Worm (Caenorhabditis elegans): Measurements from ENCODE around the gene R107.5.

Gene R107.5

DNA sequence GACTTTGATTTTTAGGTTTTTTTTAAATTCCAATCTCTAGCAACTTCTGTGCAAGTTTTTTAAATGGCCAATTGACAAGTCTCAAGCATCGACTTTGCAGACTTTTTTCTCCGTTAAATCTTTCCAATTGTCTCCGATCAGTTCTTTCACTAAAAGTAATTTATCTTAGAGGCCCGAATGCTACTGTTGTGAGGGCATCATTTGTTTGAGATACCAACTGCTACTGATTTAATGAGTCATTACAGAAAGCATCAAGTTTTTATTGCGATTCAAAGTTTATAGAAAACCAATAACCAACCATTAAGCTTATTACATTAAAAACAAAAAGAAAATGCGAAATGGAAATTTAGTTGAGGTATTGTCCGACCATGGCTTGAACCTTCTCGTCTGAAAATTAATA is 26.5 kb upstream of the R107.5 start:
- TF ChIP-seq aly-1 (tag; optimal IDR thresholded peaks at IDR 0.05) (no peak), scrt-1 (GFP tag; IDR thresholded peaks at IDR 0.05) (no peak), hmbx-1 (tag; optimal IDR thresholded peaks at IDR 0.05) (no peak), ceh-13 (GFP tag; optimal IDR thresholded peaks at IDR 0.05) (no peak), ama-1 (optimal IDR thresholded peaks at IDR 0.05) (no peak)

DNA sequence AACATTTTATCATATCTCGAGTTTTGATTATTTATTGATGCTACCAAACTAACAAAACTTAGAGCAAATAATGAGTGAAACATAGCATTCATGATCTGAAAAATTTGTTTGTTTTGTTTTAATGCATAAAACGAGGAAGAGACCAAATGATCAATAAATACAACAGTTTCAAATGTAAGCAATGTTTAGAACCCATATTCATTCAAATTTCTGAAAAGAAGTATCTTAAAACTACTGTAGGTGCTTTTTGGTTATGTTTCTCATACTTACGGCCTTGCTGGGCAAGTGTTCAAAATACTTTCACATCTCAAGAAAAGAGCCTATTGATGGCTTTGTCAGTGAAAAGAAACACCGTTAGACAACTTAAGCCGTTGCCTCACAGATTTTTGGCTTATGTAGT is 24.1 kb upstream of the R107.5 start, which contains the start of gene F02A9.1:
F02A9.1 (minus strand) TSS at position 101 of the 400 bp plus-strand sequence.
- TF ChIP-seq aly-1 (tag; optimal IDR thresholded peaks at IDR 0.05) (no peak), flt-1 (GFP tag; IDR thresholded peaks at IDR 0.05) (no peak), tbx-37 (GFP tag; conservative IDR thresholded peaks at IDR 0.05) (no peak), ceh-36 (tag; optimal IDR thresholded peaks at IDR 0.05) (no peak), tbx-11 (GFP tag; IDR thresholded peaks at IDR 0.05) (no peak), sea-1 (GFP tag; conservative IDR thresholded peaks at IDR 0.05) (no peak), pes-1 (GFP tag; IDR thresholded peaks at IDR 0.05) (no peak), hmg-4 (GFP tag; optimal IDR thresholded peaks at IDR 0.05) (no peak), scrt-1 (GFP tag; IDR thresholded peaks at IDR 0.05) (no peak), ceh-13 (GFP tag; optimal IDR thresholded peaks at IDR 0.05) (no peak)

DNA sequence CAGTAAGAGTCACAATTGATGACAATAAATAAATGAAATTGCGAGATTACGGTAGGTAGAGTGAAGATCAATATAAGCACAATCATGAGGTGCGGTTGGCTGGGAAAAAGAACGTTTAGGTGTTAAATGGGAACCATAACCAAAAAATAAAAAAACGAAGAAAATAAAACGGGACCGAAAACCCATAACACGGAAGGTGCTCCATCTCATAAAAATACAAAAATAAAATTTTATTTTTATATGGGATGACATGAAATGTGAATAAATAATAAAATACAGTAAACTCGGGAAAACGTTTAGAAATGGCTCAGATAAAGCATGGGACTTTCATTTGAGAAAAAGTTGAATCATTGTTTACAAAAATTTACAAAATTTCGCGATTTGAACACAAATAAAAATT is 21.9 kb upstream of the R107.5 start, which contains the start of gene F02A9.7:
F02A9.7 (minus strand) TSS at position 101 of the 400 bp plus-strand sequence.
- TF ChIP-seq tbx-11 (GFP tag; IDR thresholded peaks at IDR 0.05): no peak

DNA sequence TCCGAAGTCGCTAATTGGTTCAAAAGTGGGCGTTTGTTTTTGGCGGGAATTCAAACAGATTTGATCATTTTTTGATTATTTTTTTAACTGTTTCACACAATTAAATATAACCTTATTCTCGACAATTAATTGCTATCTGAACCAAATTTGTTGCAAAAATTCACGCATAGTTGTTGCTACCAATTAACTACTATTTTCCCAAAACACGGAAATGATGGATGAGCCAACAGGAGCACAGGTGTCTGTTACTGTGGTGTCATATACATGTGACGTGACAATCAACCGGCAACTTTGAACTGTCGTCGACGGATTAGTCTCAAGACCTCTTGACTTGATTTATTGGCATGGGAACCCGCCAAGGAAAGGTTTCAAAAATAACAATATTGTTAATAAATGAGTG is 19.1 kb upstream of the R107.5 start:
- no peak for TF ChIP-seq F13C5.2 (tag; optimal IDR thresholded peaks at IDR 0.05)
- TF ChIP-seq hmbx-1 (tag; optimal IDR thresholded peaks at IDR 0.05): no peak
- TF ChIP-seq ceh-13 (GFP tag; optimal IDR thresholded peaks at IDR 0.05): no peak
- no peak for TF ChIP-seq ets-7 (tag; optimal IDR thresholded peaks at IDR 0.05)
- no peak for TF ChIP-seq hmg-4 (GFP tag; optimal IDR thresholded peaks at IDR 0.05)
- no peak for TF ChIP-seq ama-1 (optimal IDR thresholded peaks at IDR 0.05)
- no peak for TF ChIP-seq tbx-37 (GFP tag; conservative IDR thresholded peaks at IDR 0.05)
- TF ChIP-seq B0310.2 (tag; optimal IDR thresholded peaks at IDR 0.05): no peak
- no peak for TF ChIP-seq sea-1 (GFP tag; conservative IDR thresholded peaks at IDR 0.05)
- TF ChIP-seq hnd-1 (tag; optimal IDR thresholded peaks at IDR 0.05): no peak
- TF ChIP-seq ceh-36 (tag; optimal IDR thresholded peaks at IDR 0.05): no peak
- TF ChIP-seq tra-4 (tag; optimal IDR thresholded peaks at IDR 0.05): no peak
- no peak for TF ChIP-seq pes-1 (GFP tag; IDR thresholded peaks at IDR 0.05)
- TF ChIP-seq aly-1 (tag; optimal IDR thresholded peaks at IDR 0.05): no peak
- TF ChIP-seq flt-1 (GFP tag; IDR thresholded peaks at IDR 0.05): no peak
- TF ChIP-seq tbx-11 (GFP tag; IDR thresholded peaks at IDR 0.05): no peak
- no peak for TF ChIP-seq scrt-1 (GFP tag; IDR thresholded peaks at IDR 0.05)

DNA sequence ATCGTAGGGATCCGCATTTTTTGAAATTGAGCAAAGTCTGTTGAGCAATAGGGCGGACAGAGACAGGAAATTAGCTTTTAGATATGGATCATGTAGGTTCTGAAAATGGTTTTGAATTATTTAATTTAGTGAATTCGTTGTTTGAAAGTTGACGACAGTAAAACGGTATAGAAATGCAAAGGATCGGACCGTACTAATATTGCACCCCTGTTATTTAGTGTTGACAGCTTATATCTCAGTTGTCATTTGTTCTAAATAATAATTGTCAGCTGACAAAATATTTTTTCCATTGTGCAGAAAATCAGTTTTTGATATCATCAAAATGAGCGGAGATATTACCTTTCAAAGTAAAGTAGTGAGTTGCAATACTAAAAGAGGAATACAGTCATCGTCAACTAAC is 17.8 kb upstream of the R107.5 start, which contains the start of gene lin-12:
lin-12 (minus strand) TSS at position 101 of the 400 bp plus-strand sequence.
- TF ChIP-seq hmbx-1 (tag; optimal IDR thresholded peaks at IDR 0.05) (no peak), ceh-13 (GFP tag; optimal IDR thresholded peaks at IDR 0.05) (no peak), tbx-11 (GFP tag; IDR thresholded peaks at IDR 0.05) (no peak), sea-1 (GFP tag; conservative IDR thresholded peaks at IDR 0.05) (no peak), tra-4 (tag; optimal IDR thresholded peaks at IDR 0.05) (no peak), aly-1 (tag; optimal IDR thresholded peaks at IDR 0.05) (no peak), pes-1 (GFP tag; IDR thresholded peaks at IDR 0.05) (no peak), scrt-1 (GFP tag; IDR thresholded peaks at IDR 0.05) (no peak), F13C5.2 (tag; optimal IDR thresholded peaks at IDR 0.05) (no peak)

- no peak for TF ChIP-seq scrt-1 (GFP tag; IDR thresholded peaks at IDR 0.05)
- TF ChIP-seq ceh-13 (GFP tag; optimal IDR thresholded peaks at IDR 0.05): no peak
- no peak for TF ChIP-seq aly-1 (tag; optimal IDR thresholded peaks at IDR 0.05)
- TF ChIP-seq ets-7 (tag; optimal IDR thresholded peaks at IDR 0.05): no peak
- no peak for TF ChIP-seq B0310.2 (tag; optimal IDR thresholded peaks at IDR 0.05)
- TF ChIP-seq tra-4 (tag; optimal IDR thresholded peaks at IDR 0.05): no peak
- TF ChIP-seq ceh-36 (tag; optimal IDR thresholded peaks at IDR 0.05): no peak
- no peak for TF ChIP-seq sea-1 (GFP tag; conservative IDR thresholded peaks at IDR 0.05)
- no peak for TF ChIP-seq F13C5.2 (tag; optimal IDR thresholded peaks at IDR 0.05)
Measured at ce11 chrIII:9069712-9070111, 16.1 kb upstream of the R107.5 start.

DNA sequence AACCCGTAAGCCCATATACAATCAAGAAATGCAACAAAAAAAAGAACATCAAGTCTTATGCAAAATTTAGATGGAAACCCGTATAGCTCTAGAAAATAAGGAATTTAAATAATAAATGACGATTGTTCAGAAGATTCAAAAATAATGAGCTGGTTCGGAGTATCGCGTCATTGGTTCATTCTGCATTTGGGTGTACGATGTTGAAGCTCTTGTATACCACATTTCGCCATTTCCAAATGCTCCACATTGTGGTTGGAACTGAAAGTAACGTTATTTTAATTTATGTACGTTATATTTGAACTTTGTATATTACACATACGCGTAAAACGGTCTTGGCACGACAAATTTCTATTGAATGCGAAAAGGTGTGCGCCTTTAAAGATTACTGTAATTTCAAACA is 6.7 kb upstream of the R107.5 start:
- TF ChIP-seq ceh-13 (GFP tag; optimal IDR thresholded peaks at IDR 0.05): no peak
- TF ChIP-seq hmbx-1 (tag; optimal IDR thresholded peaks at IDR 0.05): no peak
- TF ChIP-seq aly-1 (tag; optimal IDR thresholded peaks at IDR 0.05): no peak
- TF ChIP-seq sea-1 (GFP tag; conservative IDR thresholded peaks at IDR 0.05): no peak
- TF ChIP-seq hnd-1 (tag; optimal IDR thresholded peaks at IDR 0.05): no peak
- no peak for TF ChIP-seq ets-7 (tag; optimal IDR thresholded peaks at IDR 0.05)
- TF ChIP-seq pes-1 (GFP tag; IDR thresholded peaks at IDR 0.05): no peak
- no peak for TF ChIP-seq ceh-36 (tag; optimal IDR thresholded peaks at IDR 0.05)
- TF ChIP-seq B0310.2 (tag; optimal IDR thresholded peaks at IDR 0.05): no peak
- no peak for TF ChIP-seq flt-1 (GFP tag; IDR thresholded peaks at IDR 0.05)
- no peak for TF ChIP-seq tra-4 (tag; optimal IDR thresholded peaks at IDR 0.05)
- TF ChIP-seq tbx-37 (GFP tag; conservative IDR thresholded peaks at IDR 0.05): no peak
- TF ChIP-seq tbx-11 (GFP tag; IDR thresholded peaks at IDR 0.05): no peak
- TF ChIP-seq scrt-1 (GFP tag; IDR thresholded peaks at IDR 0.05): no peak

DNA sequence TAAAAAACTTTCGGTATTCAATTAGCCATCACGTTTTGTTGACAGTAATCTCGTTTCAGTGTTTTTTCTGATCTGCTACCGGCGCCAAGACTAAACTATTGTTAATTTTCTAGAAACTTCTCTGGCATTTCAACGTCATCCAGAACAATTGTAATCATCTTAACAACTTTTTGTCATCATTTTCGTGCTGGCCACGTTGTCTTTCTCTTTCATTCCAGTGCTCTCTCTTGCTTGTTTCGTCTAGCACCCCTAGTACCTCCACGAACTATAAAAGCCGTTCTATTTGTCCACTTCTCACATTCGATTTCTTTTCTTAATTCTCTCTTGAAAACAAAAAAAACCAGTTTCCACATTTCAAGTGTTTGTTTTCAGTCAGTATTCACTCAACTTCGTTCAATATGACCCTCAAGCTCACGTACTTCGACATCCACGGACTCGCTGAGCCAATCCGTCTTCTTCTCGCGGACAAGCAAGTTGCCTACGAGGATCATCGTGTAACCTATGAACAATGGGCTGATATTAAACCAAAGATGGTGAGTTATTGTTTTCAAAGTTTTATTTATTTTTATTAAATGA is 5.5 kb upstream of the R107.5 start, which contains the start of gene gst-1:
gst-1 (plus strand) TSS at position 373 of the 576 bp plus-strand sequence.
- TF ChIP-seq B0310.2 (tag; optimal IDR thresholded peaks at IDR 0.05) (no peak), tbx-37 (GFP tag; conservative IDR thresholded peaks at IDR 0.05) (no peak), hmbx-1 (tag; optimal IDR thresholded peaks at IDR 0.05) (no peak), pes-1 (GFP tag; IDR thresholded peaks at IDR 0.05) (no peak)
